Fruit fly (Drosophila melanogaster): ENCODE results near the gene CG33159.
A peak's percentile ranks its signal among the peaks of the same experiment; 100 is the strongest.

CG33159 gene

DNA sequence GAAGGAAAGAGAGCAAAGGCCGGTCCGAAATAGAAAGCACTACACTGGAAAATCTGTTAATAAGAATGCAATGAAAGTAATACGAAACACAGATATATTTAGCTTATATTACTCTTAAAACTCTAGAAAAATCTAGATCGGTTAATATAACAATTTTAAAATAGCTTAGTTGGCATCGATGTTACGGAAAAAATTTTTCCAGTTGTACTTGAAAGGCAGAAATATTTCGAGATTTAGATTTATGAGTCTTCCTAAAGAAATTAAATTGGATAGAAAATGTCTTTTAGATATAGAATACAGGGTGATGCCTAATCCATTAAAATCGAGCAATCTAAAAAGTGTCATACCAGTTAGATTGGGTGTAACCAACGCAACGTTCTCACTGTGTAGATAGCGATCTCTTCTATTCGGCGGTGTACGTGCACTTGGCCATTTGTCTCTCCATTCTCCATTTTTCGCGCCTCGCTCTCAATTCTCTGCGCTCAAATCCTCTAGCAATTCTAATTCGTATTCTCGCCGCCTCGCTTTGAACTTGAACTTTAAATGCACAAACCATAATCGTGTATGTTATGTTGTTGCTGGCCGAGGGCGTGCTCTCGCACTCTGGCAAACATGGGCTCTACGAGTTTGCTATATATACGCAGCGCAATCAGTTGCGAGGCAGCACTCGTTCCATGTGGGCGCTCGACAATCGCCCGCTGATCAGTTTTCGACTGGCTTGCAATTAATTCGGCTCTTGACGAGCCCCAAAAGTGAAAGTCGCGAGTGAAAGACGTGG lies 45.9 kb upstream of the CG33159 start (continued):
- TF ChIP-seq Dfd (GFP tag; optimal IDR thresholded peaks at IDR 0.05) (peak in 1 of 2 experiments; percentile 78), Atf-2 (GFP tag; optimal IDR thresholded peaks at IDR 0.05) (peak; percentile 97), HLH4C (GFP tag; IDR thresholded peaks at IDR 0.05; ENCODE audit: partially characterized antibody) (no peak), Mad (GFP tag; optimal IDR thresholded peaks at IDR 0.05) (peak; percentile 92), CG1647 (GFP tag; optimal IDR thresholded peaks at IDR 0.05) (peak; percentile 79), gt (GFP tag; IDR thresholded peaks at IDR 0.05) (peak; percentile 63), Dp (GFP tag; optimal IDR thresholded peaks at IDR 0.05) (peak; percentile 8), CG5245 (GFP tag; optimal IDR thresholded peaks at IDR 0.05) (peak; percentile 92), Poxn (GFP tag; IDR thresholded peaks at IDR 0.05) (peak; percentile 58; the same call in 1 of the 2 replicates), tap (tag; optimal IDR thresholded peaks at IDR 0.05) (peak; percentile 86), jumu (GFP tag; optimal IDR thresholded peaks at IDR 0.05) (peak; percentile 93), CG14014 (GFP tag; IDR thresholded peaks at IDR 0.05) (peak; percentile 88), bsh (GFP tag; optimal IDR thresholded peaks at IDR 0.05) (peak; percentile 92 to 94), CG13624 (GFP tag; optimal IDR thresholded peaks at IDR 0.05) (peak; percentile 95), Fer1 (GFP tag; optimal IDR thresholded peaks at IDR 0.05) (peak; percentile 91), Hmx (GFP tag; optimal IDR thresholded peaks at IDR 0.05) (peak; percentile 95), stwl (tag; optimal IDR thresholded peaks at IDR 0.05) (no peak), vnd (GFP tag; IDR thresholded peaks at IDR 0.05; ENCODE audit: partially characterized antibody) (no peak), pho (GFP tag; optimal IDR thresholded peaks at IDR 0.05) (peak; percentile 96), CG13123 (GFP tag; optimal IDR thresholded peaks at IDR 0.05) (peak; percentile 85), CG6272 (GFP tag; IDR thresholded peaks at IDR 0.05) (peak; percentile 78), CG17385 (GFP tag; optimal IDR thresholded peaks at IDR 0.05) (peak; percentile 92), CG6683 (GFP tag; optimal IDR thresholded peaks at IDR 0.05) (peak; percentile 78), Blimp-1 (GFP tag; optimal IDR thresholded peaks at IDR 0.05) (peak; percentile 66), CG6175 (GFP tag; IDR thresholded peaks at IDR 0.05) (peak; percentile 51; the same call in 1 of the 3 replicates), Sry-δ (GFP tag; optimal IDR thresholded peaks at IDR 0.05) (peak; percentile 62), br (optimal IDR thresholded peaks at IDR 0.05) (no peak), CoRest (tag; optimal IDR thresholded peaks at IDR 0.05) (peak; percentile 98), Bdp1 (GFP tag; optimal IDR thresholded peaks at IDR 0.05) (peak; percentile 87), onecut (GFP tag; IDR thresholded peaks at IDR 0.05) (peak; percentile 62), CG14441 (GFP tag; IDR thresholded peaks at IDR 0.05) (peak; percentile 84), CG9727 (GFP tag; optimal IDR thresholded peaks at IDR 0.05) (peak; percentile 98), HmgZ (tag; optimal IDR thresholded peaks at IDR 0.05) (peak; percentile 89), vfl (GFP tag; optimal IDR thresholded peaks at IDR 0.05) (peak; percentile 85), Abd-B (GFP tag; optimal IDR thresholded peaks at IDR 0.05) (peak; percentile 95), CG2129 (GFP tag; IDR thresholded peaks at IDR 0.05; ENCODE audit: partially characterized antibody) (no peak), Lhr (GFP tag; optimal IDR thresholded peaks at IDR 0.05) (peak; percentile 84), CG10543 (GFP tag; optimal IDR thresholded peaks at IDR 0.05) (peak; percentile 97), CG13775 (GFP tag; optimal IDR thresholded peaks at IDR 0.05) (peak; percentile 97), CG2120 (GFP tag; optimal IDR thresholded peaks at IDR 0.05) (peak; percentile 98), CG7928 (GFP tag; optimal IDR thresholded peaks at IDR 0.05) (peak; percentile 74), nom (GFP tag; optimal IDR thresholded peaks at IDR 0.05) (no peak), Scr (GFP tag; IDR thresholded peaks at IDR 0.05; ENCODE audit: partially characterized antibody) (no peak), ATbp (GFP tag; optimal IDR thresholded peaks at IDR 0.05) (peak; percentile 89), grn (GFP tag; optimal IDR thresholded peaks at IDR 0.05) (peak; percentile 99), CG7839 (tag; optimal IDR thresholded peaks at IDR 0.05) (peak; percentile 96), her (GFP tag; optimal IDR thresholded peaks at IDR 0.05) (peak; percentile 88), CkIIα-i1 (GFP tag; IDR thresholded peaks at IDR 0.05) (no peak), Gug (GFP tag; IDR thresholded peaks at IDR 0.05) (peak; percentile 85)
